Fruit fly (Drosophila melanogaster): ENCODE measurements around the gene Pgd.

Pgd gene

DNA sequence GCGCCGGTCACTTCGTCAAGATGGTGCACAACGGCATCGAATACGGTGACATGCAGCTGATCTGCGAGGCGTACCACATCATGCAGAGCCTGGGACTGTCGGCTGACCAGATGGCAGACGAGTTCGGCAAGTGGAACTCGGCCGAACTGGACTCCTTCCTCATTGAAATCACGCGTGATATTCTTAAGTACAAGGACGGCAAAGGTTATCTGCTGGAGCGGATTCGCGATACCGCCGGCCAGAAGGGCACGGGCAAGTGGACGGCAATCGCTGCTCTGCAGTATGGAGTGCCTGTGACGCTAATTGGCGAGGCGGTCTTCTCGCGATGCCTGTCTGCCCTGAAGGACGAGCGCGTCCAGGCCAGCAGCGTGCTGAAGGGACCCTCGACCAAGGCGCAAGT lies 2.5 kb downstream of the Pgd start:
- no peak for TF ChIP-seq CG9705 (GFP tag; optimal IDR thresholded peaks at IDR 0.05)
- no peak for TF ChIP-seq tai (GFP tag; optimal IDR thresholded peaks at IDR 0.05)
- no peak for TF ChIP-seq N (GFP tag; optimal IDR thresholded peaks at IDR 0.05)
- no peak for TF ChIP-seq dmrt93B (GFP tag; optimal IDR thresholded peaks at IDR 0.05)
- no peak for TF ChIP-seq Abd-B (GFP tag; optimal IDR thresholded peaks at IDR 0.05)
- TF ChIP-seq sv (GFP tag; optimal IDR thresholded peaks at IDR 0.05), result no peak
- TF ChIP-seq h (GFP tag; optimal IDR thresholded peaks at IDR 0.05), result no peak
- no peak for TF ChIP-seq lola (GFP tag; optimal IDR thresholded peaks at IDR 0.05)

dm6 chrX:2148671-2149070 lies 3.7 kb downstream of the Pgd start:
- TF ChIP-seq Vsx2 (GFP tag; optimal IDR thresholded peaks at IDR 0.05; ENCODE audit: partially characterized antibody) (no peak), pan (optimal IDR thresholded peaks at IDR 0.05) (no peak), CG9705 (GFP tag; optimal IDR thresholded peaks at IDR 0.05) (no peak), Rel (GFP tag; optimal IDR thresholded peaks at IDR 0.05) (no peak), Rel (tag; optimal IDR thresholded peaks at IDR 0.05) (no peak), h (GFP tag; optimal IDR thresholded peaks at IDR 0.05) (no peak), GATAd (GFP tag; optimal IDR thresholded peaks at IDR 0.05) (no peak)

DNA sequence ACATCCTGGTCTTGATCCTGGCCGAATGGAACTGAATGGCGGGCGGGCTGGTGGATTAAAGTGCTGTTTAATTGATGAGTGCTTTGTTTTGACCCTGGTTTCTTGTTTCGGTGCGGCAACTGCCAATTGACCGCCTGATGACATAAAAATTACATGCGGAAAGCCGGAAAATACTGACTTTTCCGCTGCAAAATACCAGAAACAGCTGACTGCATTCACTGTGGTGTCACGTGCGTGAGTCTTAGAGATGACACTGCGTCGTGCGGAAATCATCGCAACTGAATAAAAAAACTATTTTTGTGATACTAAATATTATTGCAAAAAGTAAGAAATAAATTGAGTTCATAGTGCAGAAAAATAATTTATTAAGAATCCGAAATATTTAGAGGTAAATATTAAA lies 4.5 kb downstream of the Pgd start, which contains the start of gene bcn92:
Gene bcn92 (minus strand): TSS at position 170 of the 400 bp plus-strand sequence.
- TF ChIP-seq Myc (optimal IDR thresholded peaks at IDR 0.05) (peak; percentile 5), br (GFP tag; optimal IDR thresholded peaks at IDR 0.05) (peak; percentile 29), CrebA (GFP tag; optimal IDR thresholded peaks at IDR 0.05; ENCODE audit: borderline replicate concordance) (no peak), Jra (GFP tag; optimal IDR thresholded peaks at IDR 0.05) (peak; percentile 51), Rel (GFP tag; optimal IDR thresholded peaks at IDR 0.05) (no peak), Rel (tag; optimal IDR thresholded peaks at IDR 0.05) (peak; percentile 12), ey (GFP tag; optimal IDR thresholded peaks at IDR 0.05) (peak; percentile 46), dl (GFP tag; optimal IDR thresholded peaks at IDR 0.05; ENCODE audit: insufficient read depth in 1 of 2, partially characterized antibody in 2 of 2) (no peak), jim (GFP tag; optimal IDR thresholded peaks at IDR 0.05) (no peak), usp (GFP tag; optimal IDR thresholded peaks at IDR 0.05) (no peak), Hr83 (GFP tag; optimal IDR thresholded peaks at IDR 0.05; ENCODE audit: poor library complexity, severe bottlenecking) (peak; percentile 21), fru (GFP tag; optimal IDR thresholded peaks at IDR 0.05) (peak; percentile 37), N (GFP tag; optimal IDR thresholded peaks at IDR 0.05) (no peak), foxo (GFP tag; optimal IDR thresholded peaks at IDR 0.05) (peak in 1 of 2 experiments; percentile 42), HLH106 (tag; optimal IDR thresholded peaks at IDR 0.05) (peak; percentile 36), rgr (GFP tag; optimal IDR thresholded peaks at IDR 0.05) (peak; percentile 43), woc (GFP tag; optimal IDR thresholded peaks at IDR 0.05) (peak; percentile 87), Hr78 (GFP tag; optimal IDR thresholded peaks at IDR 0.05) (no peak), Dfd (GFP tag; optimal IDR thresholded peaks at IDR 0.05) (no peak), OdsH (GFP tag; optimal IDR thresholded peaks at IDR 0.05) (peak; percentile 21), CG32264 (GFP tag; optimal IDR thresholded peaks at IDR 0.05) (no peak), Sp1 (GFP tag; optimal IDR thresholded peaks at IDR 0.05) (peak; percentile 36), Vsx2 (GFP tag; optimal IDR thresholded peaks at IDR 0.05; ENCODE audit: partially characterized antibody) (no peak), h (GFP tag; optimal IDR thresholded peaks at IDR 0.05) (peak; percentile 41), sv (GFP tag; optimal IDR thresholded peaks at IDR 0.05) (peak; percentile 46), brk (GFP tag; optimal IDR thresholded peaks at IDR 0.05) (no peak)

DNA sequence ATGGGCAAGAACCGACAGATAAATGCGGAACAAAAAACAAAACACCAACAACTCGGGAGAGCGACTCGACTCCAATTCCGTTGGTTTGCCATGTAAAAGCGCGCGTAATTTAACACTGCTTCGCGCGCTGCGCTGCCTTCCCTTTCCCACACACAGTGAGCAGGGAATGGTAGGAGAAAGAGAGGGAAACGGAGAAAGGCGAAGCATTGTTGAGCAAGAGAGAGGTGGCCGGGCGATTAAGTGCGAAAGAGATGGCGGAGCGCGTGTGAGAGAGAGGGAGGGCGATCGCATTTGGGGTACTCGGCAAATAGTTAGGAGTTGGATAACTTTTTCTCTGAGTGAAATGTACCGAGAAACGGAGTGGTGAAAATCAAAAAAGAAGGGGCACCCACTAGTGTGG lies 10.9 kb downstream of the Pgd start:
- TF ChIP-seq Hr83 (GFP tag; optimal IDR thresholded peaks at IDR 0.05; ENCODE audit: poor library complexity, severe bottlenecking) (no peak), woc (GFP tag; optimal IDR thresholded peaks at IDR 0.05) (no peak), dsf (GFP tag; optimal IDR thresholded peaks at IDR 0.05; ENCODE audit: borderline replicate concordance) (no peak), CG32264 (GFP tag; optimal IDR thresholded peaks at IDR 0.05) (no peak), N (GFP tag; optimal IDR thresholded peaks at IDR 0.05) (peak; percentile 24), psq (GFP tag; optimal IDR thresholded peaks at IDR 0.05) (peak; percentile 5), HLH106 (tag; optimal IDR thresholded peaks at IDR 0.05) (no peak), GATAd (GFP tag; optimal IDR thresholded peaks at IDR 0.05) (no peak), Dif (GFP tag; optimal IDR thresholded peaks at IDR 0.05; ENCODE audit: partially characterized antibody) (peak; percentile 12), ey (GFP tag; optimal IDR thresholded peaks at IDR 0.05) (no peak), foxo (GFP tag; optimal IDR thresholded peaks at IDR 0.05) (peak in 1 of 2 experiments; percentile 21), OdsH (GFP tag; optimal IDR thresholded peaks at IDR 0.05) (no peak), Jra (GFP tag; optimal IDR thresholded peaks at IDR 0.05) (no peak), Hr78 (GFP tag; optimal IDR thresholded peaks at IDR 0.05) (no peak), jim (GFP tag; optimal IDR thresholded peaks at IDR 0.05) (no peak), dl (GFP tag; optimal IDR thresholded peaks at IDR 0.05; ENCODE audit: insufficient read depth in 1 of 2, partially characterized antibody in 2 of 2) (no peak), fru (GFP tag; optimal IDR thresholded peaks at IDR 0.05) (peak; percentile 30), sv (GFP tag; optimal IDR thresholded peaks at IDR 0.05) (no peak), brk (GFP tag; optimal IDR thresholded peaks at IDR 0.05) (no peak), Rel (GFP tag; optimal IDR thresholded peaks at IDR 0.05) (no peak), Rel (tag; optimal IDR thresholded peaks at IDR 0.05) (no peak), Mio (GFP tag; optimal IDR thresholded peaks at IDR 0.05) (no peak), Myc (optimal IDR thresholded peaks at IDR 0.05) (no peak), usp (GFP tag; optimal IDR thresholded peaks at IDR 0.05) (no peak), sage (GFP tag; optimal IDR thresholded peaks at IDR 0.05) (no peak), CG9705 (GFP tag; optimal IDR thresholded peaks at IDR 0.05) (no peak), lola (GFP tag; optimal IDR thresholded peaks at IDR 0.05) (no peak), h (GFP tag; optimal IDR thresholded peaks at IDR 0.05) (peak; percentile 7), CrebA (GFP tag; optimal IDR thresholded peaks at IDR 0.05; ENCODE audit: borderline replicate concordance) (no peak), Dfd (GFP tag; optimal IDR thresholded peaks at IDR 0.05) (no peak), dmrt93B (GFP tag; optimal IDR thresholded peaks at IDR 0.05) (no peak), br (GFP tag; optimal IDR thresholded peaks at IDR 0.05) (no peak), Hnf4 (GFP tag; optimal IDR thresholded peaks at IDR 0.05) (no peak), rgr (GFP tag; optimal IDR thresholded peaks at IDR 0.05) (peak; percentile 4), Vsx2 (GFP tag; optimal IDR thresholded peaks at IDR 0.05; ENCODE audit: partially characterized antibody) (no peak), tai (GFP tag; optimal IDR thresholded peaks at IDR 0.05) (no peak)

All from whole organism, wandering third instar larva.